Worm (Caenorhabditis elegans) whole organism, young adult: Measurements from ENCODE around the gene T24F1.7.

Experiments
- B0261.1 ChIP-seq: sonication (generic microtip); optimal IDR thresholded peaks from 2 replicates; lab custom pipeline; 2016; ENCODE audit warnings: mild to moderate bottlenecking, missing genetic modification characterization, moderate library complexity, missing compliant biosample characterization
- D2030.7 ChIP-seq: fragments of 200-800 bp; sonication (Bioruptor generic); IDR thresholded peaks from 2 replicates; pipeline ENCODE4 v1.3.6; 2022; ENCODE audit warnings: missing genetic modification reagents, missing genetic modification characterization, missing compliant biosample characterization
- F22D6.2 ChIP-seq: sonication (generic microtip); optimal IDR thresholded peaks from 2 replicates; lab custom pipeline; 2016; ENCODE audit warnings: mild to moderate bottlenecking, missing genetic modification characterization, missing compliant biosample characterization
- F23B12.7 ChIP-seq: sonication (generic microtip); optimal IDR thresholded peaks from 2 replicates; lab custom pipeline; 2017; ENCODE audit warnings: missing genetic modification characterization, mild to moderate bottlenecking, missing compliant biosample characterization, antibody characterized with exemption, moderate library complexity; ENCODE audit not compliant: insufficient read depth
- F57C9.4 ChIP-seq: sonication (generic microtip); optimal IDR thresholded peaks from 2 replicates; lab custom pipeline; 2017; ENCODE audit warnings: mild to moderate bottlenecking, missing genetic modification characterization, missing compliant biosample characterization
- ZK185.1 ChIP-seq: sonication (generic microtip); optimal IDR thresholded peaks from 2 replicates; lab custom pipeline; 2016; ENCODE audit warnings: mild to moderate bottlenecking, missing genetic modification characterization, missing compliant biosample characterization; ENCODE audit not compliant: poor library complexity, severe bottlenecking
- aptf-2 ChIP-seq: fragments of 200-800 bp; sonication (Bioruptor generic); conservative IDR thresholded peaks from 2 replicates; pipeline ENCODE4 v1.3.6; 2022; ENCODE audit warnings: missing genetic modification reagents, missing genetic modification characterization, missing compliant biosample characterization
- aptf-3 ChIP-seq: fragments of 200-800 bp; sonication (Bioruptor generic); IDR thresholded peaks from 2 replicates; pipeline ENCODE4 v1.3.6; 2022; ENCODE audit warnings: missing genetic modification characterization, missing compliant biosample characterization
- attf-5 ChIP-seq: fragments of 200-800 bp; sonication (Bioruptor generic); optimal IDR thresholded peaks from 2 replicates; lab custom pipeline; 2018; ENCODE audit warnings: mild to moderate bottlenecking, missing genetic modification characterization, missing compliant biosample characterization
- attf-6 ChIP-seq: fragments of 200-800 bp; sonication (Bioruptor generic); IDR thresholded peaks from 2 replicates; pipeline ENCODE4 v1.3.6; 2022; ENCODE audit warnings: missing genetic modification reagents, missing genetic modification characterization, missing compliant biosample characterization
- ccch-3 ChIP-seq: fragments of 200-800 bp; sonication (Bioruptor generic); optimal IDR thresholded peaks from 2 replicates; lab custom pipeline; 2018; ENCODE audit warnings: mild to moderate bottlenecking, missing genetic modification characterization, missing compliant biosample characterization
- cebp-2 ChIP-seq: fragments of 200-800 bp; sonication (Bioruptor generic); IDR thresholded peaks from 2 replicates; pipeline ENCODE4 v1.3.6; 2022; ENCODE audit warnings: missing genetic modification characterization, missing compliant biosample characterization
- ceh-27 ChIP-seq: fragments of 200-800 bp; sonication (Bioruptor generic); optimal IDR thresholded peaks from 2 replicates; lab custom pipeline; 2018; ENCODE audit warnings: mild to moderate bottlenecking, missing genetic modification characterization, moderate library complexity, missing compliant biosample characterization
- ceh-79 ChIP-seq: sonication (generic microtip); optimal IDR thresholded peaks from 2 replicates; lab custom pipeline; 2017; ENCODE audit warnings: mild to moderate bottlenecking, missing genetic modification characterization, missing compliant biosample characterization
- ceh-91 ChIP-seq: fragments of 200-800 bp; sonication (Bioruptor generic); IDR thresholded peaks from 2 replicates; pipeline ENCODE4 v1.3.6; 2022; ENCODE audit warnings: missing genetic modification reagents, missing genetic modification characterization, missing compliant biosample characterization
- dpl-1 ChIP-seq: fragments of 150-350 bp; optimal IDR thresholded peaks from 2 replicates; lab custom pipeline; 2014; ENCODE audit warnings: missing biosample characterization, missing genetic modification reagents, missing genetic modification characterization
- efl-1 ChIP-seq: fragments of 150-350 bp; optimal IDR thresholded peaks from 2 replicates; lab custom pipeline; 2014; ENCODE audit warnings: missing biosample characterization, missing genetic modification reagents, missing genetic modification characterization
- gei-17 ChIP-seq: fragments of 200-800 bp; sonication (Bioruptor generic); optimal IDR thresholded peaks from 2 replicates; lab custom pipeline; 2018; ENCODE audit warnings: mild to moderate bottlenecking, missing genetic modification characterization, missing compliant biosample characterization
- hlh-12 ChIP-seq: sonication (generic microtip); optimal IDR thresholded peaks from 2 replicates; lab custom pipeline; 2016; ENCODE audit warnings: missing genetic modification characterization, missing compliant biosample characterization
- hrde-1 ChIP-seq: sonication (generic microtip); optimal IDR thresholded peaks from 2 replicates; lab custom pipeline; 2016; ENCODE audit warnings: missing genetic modification characterization, mild to moderate bottlenecking, missing compliant biosample characterization, moderate library complexity, missing genotype, missing genetic modification reagents, borderline replicate concordance
- lag-1 ChIP-seq: fragments of 200-800 bp; sonication (Bioruptor generic); IDR thresholded peaks from 2 replicates; pipeline ENCODE4 v1.3.6; 2022; ENCODE audit warnings: missing genetic modification reagents, missing genetic modification characterization, missing compliant biosample characterization
- let-526 ChIP-seq: fragments of 200-800 bp; sonication (Bioruptor generic); IDR thresholded peaks from 2 replicates; pipeline ENCODE4 v1.3.6; 2022; ENCODE audit warnings: missing genetic modification reagents, missing genetic modification characterization, missing compliant biosample characterization
- let-607 ChIP-seq, 2 experiments: fragments of 200-800 bp in 1 of 2; sonication (Bioruptor generic) in 1 of 2; sonication (generic microtip) in 1 of 2; optimal IDR thresholded peaks; 2 replicates each; lab custom pipeline; 2016 to 2018; ENCODE audit warnings: mild to moderate bottlenecking in 2 of 2, missing compliant biosample characterization in 2 of 2, missing genetic modification characterization in 2 of 2, moderate library complexity in 2 of 2, missing genotype in 1 of 2
- lin-35 ChIP-seq, 3 experiments: fragments of 150-350 bp in 2 of 3; sonication (generic microtip) in 1 of 3; optimal IDR thresholded peaks; 2 replicates each; lab custom pipeline; 2014 to 2018; ENCODE audit warnings: missing biosample characterization in 3 of 3, missing genetic modification characterization in 3 of 3, missing genetic modification reagents in 3 of 3
- lir-1 ChIP-seq: fragments of 200-800 bp; sonication (Bioruptor generic); conservative IDR thresholded peaks from 2 replicates; pipeline ENCODE4 v1.3.6; 2022; ENCODE audit warnings: missing genetic modification reagents, missing genetic modification characterization, missing compliant biosample characterization
- lsl-1 ChIP-seq: fragments of 200-800 bp; sonication (Bioruptor generic); optimal IDR thresholded peaks from 2 replicates; lab custom pipeline; 2018; ENCODE audit warnings: mild to moderate bottlenecking, missing genetic modification characterization, moderate library complexity, missing compliant biosample characterization
- madf-10 ChIP-seq: sonication (generic microtip); optimal IDR thresholded peaks from 2 replicates; lab custom pipeline; 2016; ENCODE audit warnings: mild to moderate bottlenecking, missing genetic modification characterization, missing compliant biosample characterization
- madf-6 ChIP-seq: fragments of 200-800 bp; sonication (Bioruptor generic); IDR thresholded peaks from 2 replicates; pipeline ENCODE4 v1.3.6; 2022; ENCODE audit warnings: missing genetic modification reagents, missing genetic modification characterization, missing compliant biosample characterization
- mcd-1 ChIP-seq: fragments of 200-800 bp; sonication (Bioruptor generic); IDR thresholded peaks from 2 replicates; pipeline ENCODE4 v1.3.6; 2022; ENCODE audit warnings: missing genetic modification reagents, missing genetic modification characterization, missing compliant biosample characterization
- mes-4 ChIP-seq: sonication (generic microtip); optimal IDR thresholded peaks from 2 replicates; lab custom pipeline; 2016; ENCODE audit warnings: missing genotype, missing genetic modification characterization, missing compliant biosample characterization
- mxl-1 ChIP-seq: sonication (generic microtip); optimal IDR thresholded peaks from 2 replicates; lab custom pipeline; 2016; ENCODE audit warnings: missing genetic modification characterization, missing compliant biosample characterization
- nfyb-1 ChIP-seq: fragments of 200-800 bp; sonication (Bioruptor generic); IDR thresholded peaks from 2 replicates; pipeline ENCODE4 v1.3.6; 2022; ENCODE audit warnings: missing genetic modification reagents, missing genetic modification characterization, missing compliant biosample characterization
- pha-4 ChIP-seq: fragments of 150-350 bp; sonication (generic microtip); optimal IDR thresholded peaks from 2 replicates; lab custom pipeline; 2014; ENCODE audit warnings: missing biosample characterization, missing genetic modification reagents, missing genetic modification characterization
- rec-8 ChIP-seq, 2 experiments: sonication (generic microtip); optimal IDR thresholded peaks; 2 replicates each; lab custom pipeline; 2016; ENCODE audit warnings: mild to moderate bottlenecking in 2 of 2, missing genetic modification characterization in 2 of 2, missing genetic modification reagents in 2 of 2, missing genotype in 2 of 2, missing biosample characterization in 1 of 2, missing compliant biosample characterization in 1 of 2, moderate library complexity in 1 of 2
- repo-1 ChIP-seq: sonication (generic microtip); optimal IDR thresholded peaks from 2 replicates; lab custom pipeline; 2017; ENCODE audit warnings: mild to moderate bottlenecking, missing genetic modification characterization, missing compliant biosample characterization
- sea-2 ChIP-seq: fragments of 200-800 bp; sonication (Bioruptor generic); IDR thresholded peaks from 2 replicates; pipeline ENCODE4 v1.3.6; 2022; ENCODE audit warnings: missing genetic modification characterization, missing compliant biosample characterization
- snpc-1.1 ChIP-seq: sonication (generic microtip); optimal IDR thresholded peaks from 2 replicates; lab custom pipeline; 2017; ENCODE audit warnings: missing genetic modification characterization, mild to moderate bottlenecking, missing compliant biosample characterization, antibody characterized with exemption, moderate library complexity, missing genotype, missing genetic modification reagents; ENCODE audit not compliant: insufficient read depth
- snpc-1.3 ChIP-seq: sonication (generic microtip); optimal IDR thresholded peaks from 2 replicates; lab custom pipeline; 2017; ENCODE audit warnings: missing genetic modification characterization, mild to moderate bottlenecking, missing compliant biosample characterization, antibody characterized with exemption, moderate library complexity, missing genotype, missing genetic modification reagents; ENCODE audit not compliant: insufficient read depth
- snpc-3.4 ChIP-seq: sonication (generic microtip); optimal IDR thresholded peaks from 2 replicates; lab custom pipeline; 2017; ENCODE audit warnings: missing genetic modification characterization, mild to moderate bottlenecking, missing compliant biosample characterization, antibody characterized with exemption, moderate library complexity, missing genotype, missing genetic modification reagents
- snpc-4 ChIP-seq, 5 experiments: fragments of 150-350 bp in 1 of 5; sonication (generic microtip) in 4 of 5; optimal IDR thresholded peaks; 2 replicates each; lab custom pipeline; 2014 to 2018; ENCODE audit warnings: missing genetic modification characterization in 5 of 5, missing biosample characterization in 3 of 5, antibody characterized with exemption in 2 of 5, mild to moderate bottlenecking in 2 of 5, missing compliant biosample characterization in 2 of 5, missing genotype in 2 of 5, moderate library complexity in 2 of 5, missing genetic modification reagents in 1 of 5
- tbp1 ChIP-seq: fragments of 200-800 bp; sonication (Bioruptor generic); optimal IDR thresholded peaks from 2 replicates; lab custom pipeline; 2018; ENCODE audit warnings: mild to moderate bottlenecking, missing genetic modification characterization, missing compliant biosample characterization
- tlf-1 ChIP-seq: fragments of 200-800 bp; sonication (Bioruptor generic); optimal IDR thresholded peaks from 2 replicates; lab custom pipeline; 2018; ENCODE audit warnings: mild to moderate bottlenecking, missing genetic modification characterization, missing compliant biosample characterization
- ztf-18 ChIP-seq: sonication (generic microtip); optimal IDR thresholded peaks from 2 replicates; lab custom pipeline; 2016; ENCODE audit warnings: missing genotype, mild to moderate bottlenecking, missing genetic modification characterization, missing compliant biosample characterization
- ztf-28 ChIP-seq: fragments of 200-800 bp; sonication (Bioruptor generic); IDR thresholded peaks from 2 replicates; pipeline ENCODE4 v1.3.6; 2022; ENCODE audit warnings: missing genetic modification reagents, missing genetic modification characterization, missing compliant biosample characterization

Gene T24F1.7

ce11 chrII:11290109-11290784 is 22.1 kb upstream of the T24F1.7 start, which contains the start of gene C47G2.3 (continued):
- no peak for TF ChIP-seq attf-6 (GFP tag; lab: Robert Waterston, UW)
- no peak for TF ChIP-seq F57C9.4 (tag; lab: Kevin White, UChicago)
- peak; percentile 69 for TF ChIP-seq hrde-1 (tag; lab: Kevin White, UChicago)
- no peak for TF ChIP-seq lag-1 (GFP tag; lab: Robert Waterston, UW)
- no peak for TF ChIP-seq aptf-2
- no peak for TF ChIP-seq ceh-79 (tag; lab: Kevin White, UChicago)
- no peak for TF ChIP-seq aptf-3 (GFP tag; lab: Robert Waterston, UW)
- peak; percentile 41 for TF ChIP-seq snpc-1.3 (tag; lab: Kevin White, UChicago)
- no peak for TF ChIP-seq attf-5 (GFP tag; lab: Kevin White, UChicago)

ce11 chrII:11293433-11293832 is 18.9 kb upstream of the T24F1.7 start, which contains the start of gene C47G2.4:
TSS of gene C47G2.4 (minus strand) at chrII:11293606.
- TF ChIP-seq snpc-3.4 = no peak
- TF ChIP-seq efl-1 (GFP tag; lab: Kevin White, UChicago) = peak; percentile 63
- TF ChIP-seq ztf-28 (GFP tag; lab: Robert Waterston, UW) = 0 out of 2 replicates have a peak, but pooled peaks have one; percentile 11
- TF ChIP-seq snpc-4 (GFP tag; optimal IDR thresholded peaks at IDR 0.05; lab: Kevin White, UChicago) = no peak
- peak in 3 of 4 experiments; percentile 16 to 49 (median 40) for TF ChIP-seq snpc-4 (tag; optimal IDR thresholded peaks at IDR 0.05; lab: Kevin White, UChicago)
- no peak for TF ChIP-seq sea-2 (GFP tag; lab: Robert Waterston, UW)
- no peak for TF ChIP-seq gei-17
- no peak for TF ChIP-seq madf-10 (tag; lab: Kevin White, UChicago)
- TF ChIP-seq F23B12.7 (tag; lab: Kevin White, UChicago) = no peak
- no peak for TF ChIP-seq cebp-2 (GFP tag; lab: Robert Waterston, UW)
- no peak; the same call in none of the 2 replicates for TF ChIP-seq madf-6
- peak; percentile 94 for TF ChIP-seq mcd-1 (GFP tag; lab: Robert Waterston, UW)
- TF ChIP-seq hlh-12 (tag; lab: Kevin White, UChicago) = no peak
- TF ChIP-seq ceh-91 = peak; percentile 28; the same call in 1 of the 2 replicates
- peak; percentile 61 for TF ChIP-seq ZK185.1 (tag; lab: Kevin White, UChicago)
- TF ChIP-seq lag-1 (GFP tag; lab: Robert Waterston, UW) = no peak
- TF ChIP-seq tbp1 (GFP tag; lab: Kevin White, UChicago) = peak; percentile 16
- TF ChIP-seq nfyb-1 (GFP tag; lab: Robert Waterston, UW) = peak; percentile 65; the same call in 1 of the 2 replicates
- TF ChIP-seq mes-4 (tag; lab: Kevin White, UChicago) = no peak
- 0 out of 2 replicates have a peak, but pooled peaks have one; percentile 15 for TF ChIP-seq lir-1 (GFP tag; lab: Robert Waterston, UW)
- TF ChIP-seq dpl-1 = peak; percentile 47
- peak; percentile 66 for TF ChIP-seq lsl-1 (GFP tag; lab: Kevin White, UChicago)
- TF ChIP-seq D2030.7 (GFP tag; lab: Robert Waterston, UW) = peak; percentile 48
- no peak for TF ChIP-seq let-607 (tag; optimal IDR thresholded peaks at IDR 0.05; lab: Kevin White, UChicago)
- peak; percentile 38 for TF ChIP-seq ceh-27
- TF ChIP-seq rec-8 (tag; optimal IDR thresholded peaks at IDR 0.05; lab: Kevin White, UChicago) = no peak
- no peak for TF ChIP-seq mxl-1 (tag; lab: Kevin White, UChicago)
- peak; percentile 53 for TF ChIP-seq ztf-18 (tag; lab: Kevin White, UChicago)
- peak in 1 of 3 experiments; percentile 24 for TF ChIP-seq lin-35 (GFP tag; optimal IDR thresholded peaks at IDR 0.05; lab: Kevin White, UChicago)
- TF ChIP-seq tlf-1 (GFP tag; lab: Kevin White, UChicago) = no peak
- TF ChIP-seq repo-1 = no peak
- TF ChIP-seq ccch-3 (GFP tag; lab: Kevin White, UChicago) = no peak
- no peak for TF ChIP-seq let-526 (GFP tag; lab: Robert Waterston, UW)
- no peak for TF ChIP-seq snpc-1.1 (tag; lab: Kevin White, UChicago)
- no peak for TF ChIP-seq pha-4 (tag; lab: Kevin White, UChicago)
- TF ChIP-seq B0261.1 = no peak
- no peak for TF ChIP-seq F22D6.2
